Fruit fly (Drosophila melanogaster): ENCODE data around the gene Jon66Cii.

The Jon66Cii gene

DNA sequence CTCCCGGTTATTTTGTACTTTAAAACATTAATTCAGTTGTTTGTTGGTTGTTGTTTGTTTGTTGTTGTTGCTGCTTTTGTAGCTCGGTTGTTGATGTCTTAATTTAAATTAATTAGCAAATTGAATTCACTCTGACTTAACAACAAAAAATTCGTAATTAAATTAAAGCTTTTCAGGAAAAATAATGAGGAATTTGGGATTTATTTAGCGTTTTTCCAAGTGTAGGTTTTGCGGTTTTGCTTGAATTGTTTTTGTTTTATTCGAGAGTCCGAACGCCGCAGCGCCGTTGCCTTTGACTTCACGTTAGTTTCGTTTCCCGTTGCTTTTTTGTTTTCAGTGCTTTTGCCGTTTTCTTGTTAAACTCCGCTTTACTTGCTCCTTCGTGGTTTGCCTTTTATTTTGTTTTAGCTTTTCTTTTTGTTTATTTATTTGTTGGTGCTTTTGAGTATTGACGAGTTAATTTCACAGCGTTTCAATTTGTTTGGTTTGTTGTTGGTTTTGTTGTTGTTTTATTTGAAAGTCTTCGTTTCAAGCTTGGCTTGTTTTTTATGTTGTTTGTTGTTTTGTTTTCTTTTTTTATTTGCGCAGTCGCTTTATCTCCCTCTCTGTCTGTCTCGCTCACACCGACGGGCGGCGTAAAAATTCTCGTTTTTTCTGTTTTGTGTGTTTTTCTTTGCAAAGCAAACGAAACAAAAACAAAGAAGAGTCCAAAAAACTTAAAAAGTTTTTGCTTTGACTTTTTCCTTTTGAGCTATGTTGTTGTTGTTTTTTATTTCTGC lies 47.5 kb upstream of the Jon66Cii start (continued):
- TF ChIP-seq fd85E (GFP tag; optimal IDR thresholded peaks at IDR 0.05) (no peak), Eip93F (GFP tag; optimal IDR thresholded peaks at IDR 0.05) (peak; percentile 7), achi (GFP tag; optimal IDR thresholded peaks at IDR 0.05) (peak; percentile 51), Met (GFP tag; optimal IDR thresholded peaks at IDR 0.05) (peak; percentile 21), CG6276 (GFP tag; optimal IDR thresholded peaks at IDR 0.05) (peak; percentile 99), salr (GFP tag; optimal IDR thresholded peaks at IDR 0.05) (peak; percentile 86 to 89), CG9139 (GFP tag; optimal IDR thresholded peaks at IDR 0.05) (peak; percentile 98), CG8319 (GFP tag; optimal IDR thresholded peaks at IDR 0.05) (peak; percentile 29), Gug (GFP tag; IDR thresholded peaks at IDR 0.05) (no peak), Eip78C (GFP tag) (peak; percentile 83), CG6808 (GFP tag; optimal IDR thresholded peaks at IDR 0.05) (peak; percentile 98), esn (GFP tag; optimal IDR thresholded peaks at IDR 0.05) (peak; percentile 17), CG11902 (GFP tag; optimal IDR thresholded peaks at IDR 0.05) (no peak), spab (GFP tag; optimal IDR thresholded peaks at IDR 0.05) (peak; percentile 96), pdm3 (GFP tag; optimal IDR thresholded peaks at IDR 0.05) (peak; percentile 69), Hr39 (GFP tag; optimal IDR thresholded peaks at IDR 0.05) (no peak), CG11762 (GFP tag; optimal IDR thresholded peaks at IDR 0.05; ENCODE audit: insufficient read depth) (peak; percentile 24), CG6792 (GFP tag; optimal IDR thresholded peaks at IDR 0.05) (no peak), CG7368 (GFP tag; optimal IDR thresholded peaks at IDR 0.05) (peak; percentile 78)

DNA sequence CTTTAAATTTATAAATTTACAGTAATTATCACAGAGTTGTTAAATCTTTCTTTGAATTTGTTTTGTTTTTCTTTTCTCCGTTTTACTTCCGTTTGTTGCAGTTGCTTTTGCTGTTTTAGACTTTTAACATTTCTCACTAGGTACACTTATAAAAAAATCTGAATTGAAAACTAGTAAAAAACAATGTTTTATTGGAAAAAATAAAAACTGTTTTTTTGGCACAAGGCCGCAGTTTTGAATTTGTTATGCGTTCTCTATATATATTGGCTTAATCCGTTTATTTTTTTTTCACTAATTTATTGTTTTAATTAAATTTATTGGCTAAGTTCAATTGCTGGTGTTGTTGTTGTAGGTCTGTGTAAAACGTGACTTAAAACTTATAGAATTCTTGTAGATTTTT lies 46.6 kb upstream of the Jon66Cii start:
- TF ChIP-seq CG15336 (GFP tag; IDR thresholded peaks at IDR 0.05) (peak; percentile 56), CG16779 (tag; optimal IDR thresholded peaks at IDR 0.05) (no peak), Eip78C (GFP tag) (peak; percentile 65), eg (GFP tag; IDR thresholded peaks at IDR 0.05) (no peak), CG31627 (GFP tag; optimal IDR thresholded peaks at IDR 0.05) (no peak), Ets21C (GFP tag; optimal IDR thresholded peaks at IDR 0.05) (no peak), achi (GFP tag; optimal IDR thresholded peaks at IDR 0.05) (no peak), CG6163 (GFP tag; IDR thresholded peaks at IDR 0.05) (no peak), Hr38 (GFP tag; optimal IDR thresholded peaks at IDR 0.05) (no peak), dsx (GFP tag; optimal IDR thresholded peaks at IDR 0.05; ENCODE audit: poor library complexity, severe bottlenecking) (no peak), Gug (GFP tag; IDR thresholded peaks at IDR 0.05) (no peak), CG1621 (tag; optimal IDR thresholded peaks at IDR 0.05) (no peak), spab (GFP tag; optimal IDR thresholded peaks at IDR 0.05) (no peak), dac (GFP tag; optimal IDR thresholded peaks at IDR 0.05) (no peak), CG7368 (GFP tag; optimal IDR thresholded peaks at IDR 0.05) (no peak), Sox14 (GFP tag; optimal IDR thresholded peaks at IDR 0.05) (no peak), acj6 (GFP tag; optimal IDR thresholded peaks at IDR 0.05) (no peak), vri (GFP tag; optimal IDR thresholded peaks at IDR 0.05) (no peak), esn (GFP tag; optimal IDR thresholded peaks at IDR 0.05) (no peak), svp (GFP tag) (no peak), Hr4 (GFP tag; optimal IDR thresholded peaks at IDR 0.05) (peak; percentile 56), CG8319 (GFP tag; optimal IDR thresholded peaks at IDR 0.05) (no peak), Eip75B (GFP tag; optimal IDR thresholded peaks at IDR 0.05) (no peak), topi (GFP tag; optimal IDR thresholded peaks at IDR 0.05) (no peak), CG10631 (GFP tag; optimal IDR thresholded peaks at IDR 0.05) (peak; percentile 20), pdm3 (GFP tag; optimal IDR thresholded peaks at IDR 0.05) (no peak), Blimp-1 (GFP tag; optimal IDR thresholded peaks at IDR 0.05) (no peak), net (GFP tag; optimal IDR thresholded peaks at IDR 0.05) (no peak), CG3032 (tag; optimal IDR thresholded peaks at IDR 0.05) (peak; percentile 3), CG3919 (GFP tag; optimal IDR thresholded peaks at IDR 0.05) (no peak), CG11294 (GFP tag; IDR thresholded peaks at IDR 0.05) (no peak)
